Worm (Caenorhabditis elegans) whole organism, L3 larva: ENCODE results near the gene srj-11.

Experiments
- R02D3.7 ChIP-seq: fragments of 150-350 bp; optimal IDR thresholded peaks from 2 replicates; lab custom pipeline; 2014; ENCODE audit warnings: missing biosample characterization, missing genetic modification characterization
- ZK546.5 ChIP-seq: sonication (generic microtip); optimal IDR thresholded peaks from 2 replicates; lab custom pipeline; 2017; ENCODE audit warnings: missing biosample characterization, missing genetic modification characterization
- ceh-16 ChIP-seq: sonication (generic microtip); optimal IDR thresholded peaks from 2 replicates; lab custom pipeline; 2017; ENCODE audit warnings: missing biosample characterization, missing genetic modification characterization
- ceh-82 ChIP-seq: fragments of 150-350 bp; optimal IDR thresholded peaks from 2 replicates; lab custom pipeline; 2014; ENCODE audit warnings: missing biosample characterization, missing genetic modification characterization
- ceh-9 ChIP-seq: sonication (generic microtip); optimal IDR thresholded peaks from 2 replicates; lab custom pipeline; 2018; ENCODE audit warnings: missing biosample characterization, missing genetic modification characterization
- daf-12 ChIP-seq: fragments of 150-350 bp; optimal IDR thresholded peaks from 2 replicates; lab custom pipeline; 2014; ENCODE audit warnings: missing biosample characterization, missing genetic modification reagents, missing genetic modification characterization
- egl-27 ChIP-seq: sonication (generic microtip); optimal IDR thresholded peaks from 4 replicates; lab custom pipeline; 2017; ENCODE audit warnings: missing biosample characterization, missing genetic modification reagents, missing genetic modification characterization
- egl-5 ChIP-seq: fragments of 150-350 bp; optimal IDR thresholded peaks from 2 replicates; lab custom pipeline; 2017; ENCODE audit warnings: missing biosample characterization, missing genetic modification reagents, missing genetic modification characterization, inconsistent platforms
- elt-1 ChIP-seq: fragments of 150-350 bp; optimal IDR thresholded peaks from 2 replicates; lab custom pipeline; 2014; ENCODE audit warnings: missing biosample characterization, missing genetic modification characterization
- elt-2 ChIP-seq: sonication (generic microtip); optimal IDR thresholded peaks from 2 replicates; lab custom pipeline; 2016; ENCODE audit warnings: missing genetic modification reagents, mild to moderate bottlenecking, missing genetic modification characterization, missing compliant biosample characterization
- hmg-11 ChIP-seq: sonication (generic microtip); optimal IDR thresholded peaks from 2 replicates; lab custom pipeline; 2016; ENCODE audit warnings: missing genetic modification characterization, missing compliant biosample characterization
- jun-1 ChIP-seq: fragments of 150-350 bp; optimal IDR thresholded peaks from 2 replicates; lab custom pipeline; 2014; ENCODE audit warnings: missing biosample characterization, missing genetic modification reagents, missing genetic modification characterization
- lin-15B ChIP-seq: fragments of 150-350 bp; optimal IDR thresholded peaks from 2 replicates; lab custom pipeline; 2014; ENCODE audit warnings: missing biosample characterization, missing genetic modification characterization
- lsy-12 ChIP-seq: sonication (generic microtip); optimal IDR thresholded peaks from 2 replicates; lab custom pipeline; 2016; ENCODE audit warnings: mild to moderate bottlenecking, missing genetic modification characterization, missing compliant biosample characterization
- mdl-1 ChIP-seq: fragments of 150-350 bp; optimal IDR thresholded peaks from 2 replicates; lab custom pipeline; 2014; ENCODE audit warnings: missing biosample characterization, missing genetic modification characterization
- mml-1 ChIP-seq: fragments of 150-350 bp; sonication (generic microtip); optimal IDR thresholded peaks from 3 replicates; lab custom pipeline; 2014; ENCODE audit warnings: missing biosample characterization, missing genetic modification characterization
- nfya-1 ChIP-seq: sonication (generic microtip); optimal IDR thresholded peaks from 2 replicates; lab custom pipeline; 2017; ENCODE audit warnings: missing genetic modification characterization, mild to moderate bottlenecking, missing compliant biosample characterization, antibody characterized with exemption, moderate library complexity; ENCODE audit not compliant: insufficient read depth
- nhr-12 ChIP-seq: fragments of 150-350 bp; optimal IDR thresholded peaks from 2 replicates; lab custom pipeline; 2014; ENCODE audit warnings: missing biosample characterization, missing genetic modification characterization
- nhr-25 ChIP-seq: sonication (generic microtip); optimal IDR thresholded peaks from 2 replicates; lab custom pipeline; 2017; ENCODE audit warnings: missing biosample characterization, missing genetic modification characterization
- nhr-43 ChIP-seq: sonication (generic microtip); optimal IDR thresholded peaks from 2 replicates; lab custom pipeline; 2016; ENCODE audit warnings: mild to moderate bottlenecking, missing genetic modification characterization, missing compliant biosample characterization; ENCODE audit not compliant: poor library complexity, severe bottlenecking
- nhr-67 ChIP-seq: fragments of 150-350 bp; optimal IDR thresholded peaks from 2 replicates; lab custom pipeline; 2014; ENCODE audit warnings: missing biosample characterization, missing genetic modification characterization
- nhr-76 ChIP-seq: fragments of 150-350 bp; sonication (generic microtip); optimal IDR thresholded peaks from 5 replicates; lab custom pipeline; 2014; ENCODE audit warnings: missing biosample characterization, missing genetic modification characterization
- nhr-77 ChIP-seq: fragments of 150-350 bp; optimal IDR thresholded peaks from 2 replicates; lab custom pipeline; 2014; ENCODE audit warnings: missing biosample characterization, missing genetic modification characterization
- pha-4 ChIP-seq: fragments of 150-350 bp; optimal IDR thresholded peaks from 2 replicates; lab custom pipeline; 2014; ENCODE audit warnings: missing biosample characterization, missing genetic modification reagents, missing genetic modification characterization
- pqm-1 ChIP-seq: fragments of 150-350 bp; optimal IDR thresholded peaks from 2 replicates; lab custom pipeline; 2017; ENCODE audit warnings: missing biosample characterization, missing genetic modification characterization, inconsistent platforms
- sea-2 ChIP-seq: fragments of 150-350 bp; sonication (generic microtip); optimal IDR thresholded peaks from 4 replicates; lab custom pipeline; 2014; ENCODE audit warnings: missing biosample characterization, missing genetic modification reagents, missing genetic modification characterization
- skn-1 ChIP-seq: fragments of 150-350 bp; optimal IDR thresholded peaks from 2 replicates; lab custom pipeline; 2014; ENCODE audit warnings: missing biosample characterization, missing genetic modification characterization
- snpc-4 ChIP-seq: fragments of 150-350 bp; optimal IDR thresholded peaks from 2 replicates; lab custom pipeline; 2014; ENCODE audit warnings: missing biosample characterization, missing genetic modification characterization
- tbx-2 ChIP-seq: sonication (generic microtip); optimal IDR thresholded peaks from 2 replicates; lab custom pipeline; 2016; ENCODE audit warnings: mild to moderate bottlenecking, missing genetic modification characterization, missing compliant biosample characterization
- unc-39 ChIP-seq: sonication (generic microtip); optimal IDR thresholded peaks from 4 replicates; lab custom pipeline; 2017; ENCODE audit warnings: missing biosample characterization, missing genetic modification characterization
- unc-62 ChIP-seq: fragments of 150-350 bp; sonication (generic microtip); optimal IDR thresholded peaks from 4 replicates; lab custom pipeline; 2014; ENCODE audit warnings: missing biosample characterization, missing genetic modification reagents, missing genetic modification characterization
- zag-1 ChIP-seq: fragments of 150-350 bp; optimal IDR thresholded peaks from 2 replicates; lab custom pipeline; 2014; ENCODE audit warnings: missing biosample characterization, missing genetic modification characterization
- ztf-11 ChIP-seq: fragments of 150-350 bp; optimal IDR thresholded peaks from 2 replicates; lab custom pipeline; 2014; ENCODE audit warnings: missing biosample characterization, missing genetic modification characterization
- ztf-4 ChIP-seq: fragments of 150-350 bp; optimal IDR thresholded peaks from 2 replicates; lab custom pipeline; 2014; ENCODE audit warnings: missing biosample characterization, missing genetic modification characterization

The srj-11 gene

ce11 chrV:3260075-3260474 is 18.9 kb downstream of the srj-11 start, which contains the start of gene srbc-5:
Gene srbc-5, plus strand, starts transcription at chrV:3260375.
- TF ChIP-seq hmg-11 (tag; lab: Kevin White, UChicago) (no peak), ZK546.5 (tag; lab: Kevin White, UChicago) (no peak), daf-12 (tag; lab: Kevin White, UChicago) (no peak), jun-1 (tag; lab: Kevin White, UChicago) (no peak), ceh-82 (tag; lab: Kevin White, UChicago) (no peak), unc-62 (GFP tag; lab: Kevin White, UChicago) (no peak), nfya-1 (no peak), sea-2 (GFP tag; lab: Kevin White, UChicago) (no peak), pha-4 (no peak), snpc-4 (tag; lab: Kevin White, UChicago) (no peak), nhr-43 (tag; lab: Kevin White, UChicago) (no peak), lin-15B (tag; lab: Kevin White, UChicago) (no peak), unc-39 (tag; lab: Kevin White, UChicago) (no peak), nhr-76 (tag; lab: Kevin White, UChicago) (no peak), ceh-16 (tag; lab: Kevin White, UChicago) (no peak)

- TF ChIP-seq ZK546.5 (tag; lab: Kevin White, UChicago): no peak
Measured at ce11 chrV:3266189-3266588, 25.0 kb downstream of the srj-11 start, which contains the start of gene T28A11.17. Gene T28A11.17, minus strand, starts transcription at chrV:3266289.

ce11 chrV:3267950-3268349 is 26.7 kb downstream of the srj-11 start, which contains the start of gene T28A11.18:
Gene T28A11.18, minus strand, starts transcription at chrV:3268050.
- TF ChIP-seq nhr-25 (tag; lab: Kevin White, UChicago): no peak
- no peak for TF ChIP-seq zag-1 (tag; lab: Kevin White, UChicago)
- TF ChIP-seq mdl-1 (tag; lab: Kevin White, UChicago): no peak
- no peak for TF ChIP-seq ceh-82 (tag; lab: Kevin White, UChicago)
- TF ChIP-seq elt-2 (tag; lab: Kevin White, UChicago): no peak
- TF ChIP-seq snpc-4 (tag; lab: Kevin White, UChicago): no peak
- no peak for TF ChIP-seq elt-1
- TF ChIP-seq nhr-12 (tag; lab: Kevin White, UChicago): no peak
- no peak for TF ChIP-seq egl-27 (tag; lab: Kevin White, UChicago)
- no peak for TF ChIP-seq mml-1 (tag; lab: Kevin White, UChicago)
- TF ChIP-seq pqm-1 (tag; lab: Kevin White, UChicago): no peak
- TF ChIP-seq jun-1 (tag; lab: Kevin White, UChicago): no peak
- no peak for TF ChIP-seq nhr-67 (tag; lab: Kevin White, UChicago)

- TF ChIP-seq tbx-2 (tag; lab: Kevin White, UChicago) (no peak), nhr-43 (tag; lab: Kevin White, UChicago) (no peak), mml-1 (tag; lab: Kevin White, UChicago) (no peak), egl-5 (no peak), ztf-11 (tag; lab: Kevin White, UChicago) (no peak), ztf-4 (tag; lab: Kevin White, UChicago) (no peak), unc-39 (tag; lab: Kevin White, UChicago) (no peak), zag-1 (tag; lab: Kevin White, UChicago) (no peak), R02D3.7 (tag; lab: Kevin White, UChicago) (no peak)
Measured at ce11 chrV:3269407-3269806, 28.2 kb downstream of the srj-11 start, which contains the start of gene T28A11.19. Gene T28A11.19, minus strand, starts transcription at chrV:3269514.

DNA sequence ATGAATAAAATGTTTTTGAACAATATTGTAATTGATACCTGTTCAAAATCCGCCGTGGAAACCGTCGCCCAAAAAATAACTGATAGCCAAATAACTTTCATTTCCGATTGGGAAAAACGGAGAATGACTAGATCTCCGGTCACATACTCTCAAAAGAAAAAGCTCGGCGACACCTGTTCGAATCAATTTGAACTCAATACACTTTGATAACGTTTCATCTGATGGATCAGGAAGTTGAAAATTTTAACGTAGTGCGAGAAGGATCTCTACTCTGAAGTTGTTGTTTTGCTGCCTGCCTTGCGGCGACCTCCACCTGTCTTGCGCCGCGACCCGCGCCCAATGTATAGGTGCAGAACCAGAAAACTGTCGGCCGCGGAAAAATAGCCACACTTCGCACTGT is 31.9 kb downstream of the srj-11 start, which contains the start of gene T28A11.20:
Gene T28A11.20, minus strand, starts transcription at position 101 of the 400 bp plus-strand sequence.
- no peak for TF ChIP-seq snpc-4 (tag; lab: Kevin White, UChicago)
- no peak for TF ChIP-seq skn-1
- no peak for TF ChIP-seq unc-39 (tag; lab: Kevin White, UChicago)
- TF ChIP-seq ztf-11 (tag; lab: Kevin White, UChicago): no peak
- TF ChIP-seq nhr-77 (tag; lab: Kevin White, UChicago): no peak
- no peak for TF ChIP-seq mdl-1 (tag; lab: Kevin White, UChicago)
- no peak for TF ChIP-seq ZK546.5 (tag; lab: Kevin White, UChicago)
- no peak for TF ChIP-seq unc-62 (GFP tag; lab: Kevin White, UChicago)
- no peak for TF ChIP-seq hmg-11 (tag; lab: Kevin White, UChicago)
- no peak for TF ChIP-seq egl-5
- TF ChIP-seq nhr-12 (tag; lab: Kevin White, UChicago): no peak
- TF ChIP-seq lsy-12 (tag; lab: Kevin White, UChicago): no peak
- TF ChIP-seq ztf-4 (tag; lab: Kevin White, UChicago): no peak
- TF ChIP-seq ceh-9 (tag; lab: Kevin White, UChicago): no peak
- TF ChIP-seq nfya-1: no peak
- TF ChIP-seq lin-15B (tag; lab: Kevin White, UChicago): no peak
- TF ChIP-seq, all 47 proteins: peak for 0
